Worm (Caenorhabditis elegans): ENCODE measurements around the gene ced-11.

DNA sequence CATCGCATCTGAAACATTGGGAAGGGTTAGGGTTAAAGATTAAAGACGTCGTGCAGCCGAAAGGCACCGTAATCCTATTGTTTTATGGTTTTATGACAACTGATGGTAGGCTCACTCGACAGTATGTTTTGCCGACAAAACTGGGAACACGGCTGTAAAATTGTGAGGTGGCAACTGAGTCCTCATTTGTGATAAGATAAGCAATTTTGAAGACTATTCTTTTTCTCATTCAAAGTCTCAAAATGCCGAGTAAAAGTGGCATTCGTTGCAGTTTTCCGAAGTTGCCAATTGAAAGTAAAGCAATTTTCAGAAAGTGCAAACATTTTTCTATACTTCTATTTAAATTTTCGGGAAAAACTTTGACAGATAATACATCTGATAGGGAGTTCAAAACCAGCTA, 49.6 kb upstream of the ced-11 start:
- TF ChIP-seq W03F9.2 (tag; optimal IDR thresholded peaks at IDR 0.05) (no peak), him-1 (tag; optimal IDR thresholded peaks at IDR 0.05) (no peak)

Data from whole organism, L4/young adult.